Worm (Caenorhabditis elegans): ENCODE results near the gene Y11D7A.3.

The Y11D7A.3 gene

DNA sequence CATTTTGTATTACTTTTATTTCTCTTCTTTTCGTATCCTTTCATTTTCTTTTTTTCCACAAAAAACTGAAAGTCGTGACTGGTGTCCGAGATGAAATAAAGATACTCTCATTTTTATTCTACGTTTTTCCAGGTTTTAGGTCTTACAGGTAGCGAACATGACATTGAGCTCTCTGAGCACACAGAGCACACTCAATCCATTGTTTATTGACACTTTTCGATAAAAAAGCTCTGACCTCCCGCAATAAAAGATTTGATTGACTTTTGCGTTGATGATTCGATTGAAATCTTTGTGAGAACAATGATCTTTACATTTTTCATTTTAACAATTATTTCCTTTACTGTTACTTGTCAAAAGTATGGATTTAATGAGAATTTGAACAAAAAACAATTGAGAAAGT is 20.8 kb upstream of the Y11D7A.3 start, which contains the start of gene C46C2.6:
Gene C46C2.6, plus strand, starts transcription at position 301 of the 400 bp plus-strand sequence.
- TF ChIP-seq ceh-83 (GFP tag; optimal IDR thresholded peaks at IDR 0.05) = no peak
- no peak for TF ChIP-seq unc-62 (GFP tag; optimal IDR thresholded peaks at IDR 0.05)
- no peak for TF ChIP-seq M03D4.4 (tag; optimal IDR thresholded peaks at IDR 0.05)
- no peak for TF ChIP-seq mep-1 (tag; optimal IDR thresholded peaks at IDR 0.05)
- no peak for TF ChIP-seq sptf-1 (tag; optimal IDR thresholded peaks at IDR 0.05)
- TF ChIP-seq nhr-28 (tag; optimal IDR thresholded peaks at IDR 0.05) = no peak
- no peak for TF ChIP-seq bed-3 (GFP tag; optimal IDR thresholded peaks at IDR 0.05)
- TF ChIP-seq ces-1 (GFP tag; optimal IDR thresholded peaks at IDR 0.05) = no peak
- no peak for TF ChIP-seq tbx-8 (GFP tag; optimal IDR thresholded peaks at IDR 0.05)

- TF ChIP-seq ham-2 (GFP tag; optimal IDR thresholded peaks at IDR 0.05) (no peak), elt-1 (tag; optimal IDR thresholded peaks at IDR 0.05; ENCODE audit: borderline replicate concordance, insufficient read depth) (no peak), ceh-39 (tag; optimal IDR thresholded peaks at IDR 0.05) (no peak), nhr-2 (tag; optimal IDR thresholded peaks at IDR 0.05) (no peak), nhr-12 (tag; optimal IDR thresholded peaks at IDR 0.05) (no peak), cnd-1 (tag; optimal IDR thresholded peaks at IDR 0.05) (no peak), mep-1 (tag; optimal IDR thresholded peaks at IDR 0.05) (no peak), mls-2 (tag; optimal IDR thresholded peaks at IDR 0.05) (no peak)
These were observed 18.1 kb upstream of the Y11D7A.3 start for ce11 chrIV:9214823-9215222.

DNA sequence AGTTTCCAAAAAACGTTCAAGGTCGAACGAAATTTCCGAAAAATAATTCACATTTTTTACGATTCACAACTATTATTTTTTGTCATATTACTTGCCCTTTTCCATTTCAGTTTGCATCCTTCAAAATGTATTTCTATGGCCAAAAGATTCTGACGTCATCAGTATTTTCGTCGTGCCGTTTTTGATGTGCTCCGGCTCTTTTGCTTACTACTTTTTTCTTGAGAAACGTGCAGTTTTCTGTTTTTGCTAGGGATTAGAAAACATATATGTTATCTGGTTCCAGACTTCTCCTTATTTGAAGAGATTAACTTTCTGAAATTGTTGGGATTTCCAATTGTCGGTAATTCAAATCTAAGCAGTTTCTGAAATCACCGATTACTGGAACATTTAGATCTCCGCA is 17.1 kb upstream of the Y11D7A.3 start:
- TF ChIP-seq blmp-1 (tag; optimal IDR thresholded peaks at IDR 0.05) (no peak), mab-5 (tag; optimal IDR thresholded peaks at IDR 0.05) (no peak), hlh-1 (tag; optimal IDR thresholded peaks at IDR 0.05) (no peak), sem-2 (GFP tag; optimal IDR thresholded peaks at IDR 0.05) (no peak), tbx-8 (GFP tag; optimal IDR thresholded peaks at IDR 0.05) (no peak), sptf-1 (tag; optimal IDR thresholded peaks at IDR 0.05) (no peak), pha-4 (tag; optimal IDR thresholded peaks at IDR 0.05) (no peak), snpc-4 (tag; optimal IDR thresholded peaks at IDR 0.05) (no peak), unc-120 (tag; optimal IDR thresholded peaks at IDR 0.05; ENCODE audit: poor library complexity, severe bottlenecking) (no peak), ces-1 (GFP tag; optimal IDR thresholded peaks at IDR 0.05) (no peak), ceh-43 (GFP tag; optimal IDR thresholded peaks at IDR 0.05) (no peak), bed-3 (GFP tag; optimal IDR thresholded peaks at IDR 0.05) (no peak), nhr-12 (tag; optimal IDR thresholded peaks at IDR 0.05) (no peak), unc-39 (tag; optimal IDR thresholded peaks at IDR 0.05) (no peak), elt-3 (tag; optimal IDR thresholded peaks at IDR 0.05) (no peak), lin-13 (tag; optimal IDR thresholded peaks at IDR 0.05) (no peak), ceh-83 (GFP tag; optimal IDR thresholded peaks at IDR 0.05) (no peak), nhr-28 (tag; optimal IDR thresholded peaks at IDR 0.05) (no peak), unc-62 (GFP tag; optimal IDR thresholded peaks at IDR 0.05) (no peak), mls-2 (tag; optimal IDR thresholded peaks at IDR 0.05) (no peak)

DNA sequence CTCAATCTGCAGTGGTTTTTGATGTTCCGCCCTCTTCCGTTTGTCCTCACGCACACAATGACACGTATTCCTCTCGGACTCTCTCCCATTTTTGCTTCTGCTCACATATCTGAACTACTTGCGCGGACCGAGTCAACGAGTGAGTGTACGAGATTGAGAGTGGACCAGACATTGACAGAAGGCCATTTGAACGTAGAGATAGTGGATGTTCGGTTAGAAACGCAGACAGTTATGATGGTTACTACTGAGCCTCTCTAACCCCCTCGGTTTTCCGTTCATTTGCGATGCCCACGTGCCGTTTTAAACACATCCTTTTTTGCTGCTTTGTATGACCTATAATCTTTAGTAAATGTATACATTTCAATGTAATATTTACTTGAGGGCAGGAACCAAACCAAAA is 16.5 kb upstream of the Y11D7A.3 start:
- TF ChIP-seq lsy-2 (tag; optimal IDR thresholded peaks at IDR 0.05) (no peak), unc-120 (tag; optimal IDR thresholded peaks at IDR 0.05; ENCODE audit: poor library complexity, severe bottlenecking) (peak; percentile 27), ham-2 (GFP tag; optimal IDR thresholded peaks at IDR 0.05) (no peak), zip-8 (tag; optimal IDR thresholded peaks at IDR 0.05) (no peak), M03D4.4 (tag; optimal IDR thresholded peaks at IDR 0.05) (no peak), elt-3 (tag; optimal IDR thresholded peaks at IDR 0.05) (no peak), sptf-1 (tag; optimal IDR thresholded peaks at IDR 0.05) (peak; percentile 9), mep-1 (tag; optimal IDR thresholded peaks at IDR 0.05) (peak; percentile 49), ces-1 (GFP tag; optimal IDR thresholded peaks at IDR 0.05) (peak; percentile 52), hlh-1 (tag; optimal IDR thresholded peaks at IDR 0.05) (peak; percentile 41), unc-39 (tag; optimal IDR thresholded peaks at IDR 0.05) (no peak), bed-3 (GFP tag; optimal IDR thresholded peaks at IDR 0.05) (no peak)

DNA sequence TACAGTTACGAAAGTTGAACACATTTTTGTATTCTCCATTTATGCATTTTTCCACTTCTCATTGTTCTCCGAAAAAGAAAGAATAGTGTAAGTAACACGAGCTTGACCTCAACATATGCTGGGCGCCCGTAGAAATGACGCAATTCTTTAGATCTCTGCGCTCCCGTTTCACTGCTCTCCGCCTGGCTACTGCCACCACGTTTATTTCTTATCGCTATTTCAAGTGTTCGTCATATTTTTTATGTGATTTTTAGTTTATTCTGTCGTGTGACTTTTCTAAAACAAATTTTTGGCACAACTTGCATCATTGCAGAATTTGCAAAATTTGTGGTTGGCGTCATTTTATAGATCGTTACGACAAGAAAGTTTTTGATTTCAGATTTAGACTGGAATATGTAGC is 15.9 kb upstream of the Y11D7A.3 start:
- no peak for TF ChIP-seq nhr-28 (tag; optimal IDR thresholded peaks at IDR 0.05)
- TF ChIP-seq ceh-83 (GFP tag; optimal IDR thresholded peaks at IDR 0.05) = no peak
- TF ChIP-seq ham-2 (GFP tag; optimal IDR thresholded peaks at IDR 0.05) = no peak
- no peak for TF ChIP-seq bed-3 (GFP tag; optimal IDR thresholded peaks at IDR 0.05)
- TF ChIP-seq nhr-2 (tag; optimal IDR thresholded peaks at IDR 0.05) = no peak
- no peak for TF ChIP-seq unc-120 (tag; optimal IDR thresholded peaks at IDR 0.05; ENCODE audit: poor library complexity, severe bottlenecking)
- no peak for TF ChIP-seq nhr-12 (tag; optimal IDR thresholded peaks at IDR 0.05)
- no peak for TF ChIP-seq sem-2 (GFP tag; optimal IDR thresholded peaks at IDR 0.05)
- TF ChIP-seq tbx-8 (GFP tag; optimal IDR thresholded peaks at IDR 0.05) = no peak
- no peak for TF ChIP-seq elt-1 (tag; optimal IDR thresholded peaks at IDR 0.05; ENCODE audit: borderline replicate concordance, insufficient read depth)
- TF ChIP-seq ceh-39 (tag; optimal IDR thresholded peaks at IDR 0.05) = no peak
- no peak for TF ChIP-seq ceh-43 (GFP tag; optimal IDR thresholded peaks at IDR 0.05)
- TF ChIP-seq lsy-2 (tag; optimal IDR thresholded peaks at IDR 0.05) = no peak
- no peak for TF ChIP-seq nhr-237 (tag; optimal IDR thresholded peaks at IDR 0.05)
- TF ChIP-seq sptf-1 (tag; optimal IDR thresholded peaks at IDR 0.05) = no peak
- no peak for TF ChIP-seq lin-32 (GFP tag; optimal IDR thresholded peaks at IDR 0.05)
- TF ChIP-seq mab-5 (tag; optimal IDR thresholded peaks at IDR 0.05) = no peak
